Worm (Caenorhabditis elegans) whole organism, L3 larva: ENCODE measurements around the gene ugt-50.

ENCODE experiments used
- ama-1 ChIP-seq: fragments of 150-350 bp; optimal IDR thresholded peaks from 2 replicates; lab custom pipeline; 2018
- fos-1 ChIP-seq: fragments of 150-350 bp; optimal IDR thresholded peaks from 2 replicates; lab custom pipeline; 2014; ENCODE audit warnings: missing biosample characterization, missing genetic modification characterization
- hmg-11 ChIP-seq: sonication (generic microtip); optimal IDR thresholded peaks from 2 replicates; lab custom pipeline; 2016; ENCODE audit warnings: missing genetic modification characterization, missing compliant biosample characterization
- nhr-28 ChIP-seq: fragments of 150-350 bp; optimal IDR thresholded peaks from 2 replicates; lab custom pipeline; 2014; ENCODE audit warnings: missing biosample characterization, missing genetic modification characterization
- nhr-76 ChIP-seq: fragments of 150-350 bp; sonication (generic microtip); optimal IDR thresholded peaks from 5 replicates; lab custom pipeline; 2014; ENCODE audit warnings: missing biosample characterization, missing genetic modification characterization
- nhr-77 ChIP-seq: fragments of 150-350 bp; optimal IDR thresholded peaks from 2 replicates; lab custom pipeline; 2014; ENCODE audit warnings: missing biosample characterization, missing genetic modification characterization
- pqm-1 ChIP-seq: fragments of 150-350 bp; optimal IDR thresholded peaks from 2 replicates; lab custom pipeline; 2017; ENCODE audit warnings: missing biosample characterization, missing genetic modification characterization, inconsistent platforms
- skn-1 ChIP-seq: fragments of 150-350 bp; optimal IDR thresholded peaks from 2 replicates; lab custom pipeline; 2014; ENCODE audit warnings: missing biosample characterization, missing genetic modification characterization
- unc-39 ChIP-seq: sonication (generic microtip); optimal IDR thresholded peaks from 4 replicates; lab custom pipeline; 2017; ENCODE audit warnings: missing biosample characterization, missing genetic modification characterization
- unc-62 ChIP-seq: fragments of 150-350 bp; sonication (generic microtip); optimal IDR thresholded peaks from 4 replicates; lab custom pipeline; 2014; ENCODE audit warnings: missing biosample characterization, missing genetic modification reagents, missing genetic modification characterization

- TF ChIP-seq nhr-76 (tag; lab: Kevin White, UChicago) (no peak), unc-62 (GFP tag; lab: Kevin White, UChicago) (no peak), fos-1 (tag; lab: Kevin White, UChicago) (no peak), unc-39 (tag; lab: Kevin White, UChicago) (no peak), nhr-77 (tag; lab: Kevin White, UChicago) (no peak), ama-1 (lab: Kevin White, UChicago) (no peak), pqm-1 (tag; lab: Kevin White, UChicago) (no peak), skn-1 (tag; lab: Kevin White, UChicago) (no peak), nhr-28 (no peak), hmg-11 (tag; lab: Kevin White, UChicago) (no peak)
Observed at ce11 chrX:12738454-12738853, 47.1 kb downstream of the ugt-50 start, which contains the start of gene pgp-13.
